Fruit fly (Drosophila melanogaster): Measurements from ENCODE around the gene CG6785.

DNA sequence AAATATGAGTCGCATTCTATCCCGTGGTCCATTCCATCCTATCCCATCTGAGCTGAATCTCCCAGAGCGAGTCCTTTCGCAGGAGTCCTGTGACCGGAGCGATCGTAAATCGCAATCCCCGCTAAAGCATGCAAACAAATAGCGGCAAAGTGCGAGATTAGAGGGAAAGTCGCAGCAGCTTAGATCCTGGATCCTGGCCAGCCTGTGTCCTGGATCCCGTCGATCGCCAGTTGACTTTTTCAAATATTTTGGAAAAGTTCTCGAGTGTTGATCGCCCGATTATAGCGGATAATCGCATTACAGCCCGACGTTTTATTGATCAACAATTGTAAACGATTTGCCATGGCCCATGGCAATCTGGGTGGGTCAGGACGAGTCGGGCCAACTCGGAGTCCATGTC is 44.1 kb upstream of the CG6785 start:
- TF ChIP-seq insv (optimal IDR thresholded peaks at IDR 0.05) (no peak), ttk (optimal IDR thresholded peaks at IDR 0.05) (no peak), psq (optimal IDR thresholded peaks at IDR 0.05) (no peak), Sin3A (optimal IDR thresholded peaks at IDR 0.05) (no peak)

All from Kc167 (cell line).